Fruit fly (Drosophila melanogaster): ENCODE data around the gene CG17026.

Gene CG17026

dm6 chr3L:15958612-15959315 is 16.4 kb upstream of the CG17026 start, which contains the start of gene CG17032 (continued):
- TF ChIP-seq CG10565 (GFP tag; optimal IDR thresholded peaks at IDR 0.05) (no peak), Deaf1 (tag; optimal IDR thresholded peaks at IDR 0.05) (peak; percentile 57), CG15514 (GFP tag; optimal IDR thresholded peaks at IDR 0.05) (peak; percentile 26), hbn (GFP tag; IDR thresholded peaks at IDR 0.05; ENCODE audit: partially characterized antibody) (no peak), caup (GFP tag; optimal IDR thresholded peaks at IDR 0.05; ENCODE audit: severe bottlenecking) (peak; percentile 15), CHES-1-like (GFP tag; optimal IDR thresholded peaks at IDR 0.05) (no peak), CG10543 (GFP tag; optimal IDR thresholded peaks at IDR 0.05) (peak; percentile 82), CG4360 (GFP tag; IDR thresholded peaks at IDR 0.05) (no peak), MESR4 (GFP tag; optimal IDR thresholded peaks at IDR 0.05) (peak; percentile 4), bab2 (GFP tag; optimal IDR thresholded peaks at IDR 0.05) (no peak), Pdp1 (GFP tag; optimal IDR thresholded peaks at IDR 0.05) (peak in 1 of 2 experiments; percentile 95), CG12236 (GFP tag; optimal IDR thresholded peaks at IDR 0.05) (no peak), CG11398 (GFP tag; optimal IDR thresholded peaks at IDR 0.05) (no peak), ems (GFP tag; optimal IDR thresholded peaks at IDR 0.05) (no peak), amos (GFP tag; IDR thresholded peaks at IDR 0.05; ENCODE audit: partially characterized antibody) (no peak), gcm2 (GFP tag; optimal IDR thresholded peaks at IDR 0.05) (no peak), nau (GFP tag; optimal IDR thresholded peaks at IDR 0.05) (no peak), CG14441 (GFP tag; IDR thresholded peaks at IDR 0.05) (no peak), Med (GFP tag) (peak; percentile 62), ftz-f1 (GFP tag; optimal IDR thresholded peaks at IDR 0.05) (peak; percentile 2), pros (GFP tag; optimal IDR thresholded peaks at IDR 0.05) (peak; percentile 53), CG12769 (tag; optimal IDR thresholded peaks at IDR 0.05) (peak; percentile 96), sr (GFP tag; IDR thresholded peaks at IDR 0.05) (no peak), pfk (GFP tag; optimal IDR thresholded peaks at IDR 0.05) (no peak), CG15073 (GFP tag; optimal IDR thresholded peaks at IDR 0.05) (no peak), CG2875 (GFP tag; optimal IDR thresholded peaks at IDR 0.05) (no peak), jigr1 (GFP tag; IDR thresholded peaks at IDR 0.05) (no peak), NC2β (GFP tag; optimal IDR thresholded peaks at IDR 0.05) (no peak), CG6813 (GFP tag; optimal IDR thresholded peaks at IDR 0.05) (no peak), gfzf (GFP tag; optimal IDR thresholded peaks at IDR 0.05) (no peak), CG16813 (GFP tag; IDR thresholded peaks at IDR 0.05; ENCODE audit: partially characterized antibody) (no peak), CG16815 (GFP tag; optimal IDR thresholded peaks at IDR 0.05) (no peak), otp (GFP tag; IDR thresholded peaks at IDR 0.05) (peak; percentile 63; the same call in 2 of the 3 replicates), CG42726 (GFP tag; IDR thresholded peaks at IDR 0.05; ENCODE audit: partially characterized antibody) (no peak), CG32772 (GFP tag; IDR thresholded peaks at IDR 0.05) (no peak), HmgZ (tag; optimal IDR thresholded peaks at IDR 0.05) (no peak), CG6791 (GFP tag; IDR thresholded peaks at IDR 0.05; ENCODE audit: partially characterized antibody) (peak; percentile 24; the same call in 1 of the 3 replicates), CG4282 (GFP tag; optimal IDR thresholded peaks at IDR 0.05) (no peak), Adf1 (GFP tag; IDR thresholded peaks at IDR 0.05) (peak; percentile 57; the same call in 1 of the 2 replicates), HLH54F (GFP tag; optimal IDR thresholded peaks at IDR 0.05) (no peak), CG9609 (GFP tag; optimal IDR thresholded peaks at IDR 0.05) (no peak), NK7.1 (GFP tag; optimal IDR thresholded peaks at IDR 0.05) (no peak), Fer1 (GFP tag; optimal IDR thresholded peaks at IDR 0.05) (no peak), CG12104 (GFP tag; optimal IDR thresholded peaks at IDR 0.05) (no peak), CG2116 (GFP tag; optimal IDR thresholded peaks at IDR 0.05) (no peak), sisA (GFP tag; IDR thresholded peaks at IDR 0.05) (no peak), CG17328 (GFP tag; IDR thresholded peaks at IDR 0.05) (no peak), Blimp-1 (GFP tag; optimal IDR thresholded peaks at IDR 0.05) (peak; percentile 100), eve (GFP tag; optimal IDR thresholded peaks at IDR 0.05) (no peak)

Data from whole organism, embryonic.